Worm (Caenorhabditis elegans) whole organism, young adult: Measurements from ENCODE around the gene lgc-33.
A peak's percentile ranks its signal among the peaks of the same experiment; 100 is the strongest.

Source experiments
- B0035.1 ChIP-seq: sonication (generic microtip); optimal IDR thresholded peaks from 2 replicates; lab custom pipeline; 2016; ENCODE audit warnings: missing genetic modification characterization, mild to moderate bottlenecking, missing compliant biosample characterization, missing genotype, missing genetic modification reagents
- B0261.1 ChIP-seq: sonication (generic microtip); optimal IDR thresholded peaks from 2 replicates; lab custom pipeline; 2016; ENCODE audit warnings: mild to moderate bottlenecking, missing genetic modification characterization, moderate library complexity, missing compliant biosample characterization
- B0336.3 ChIP-seq: fragments of 200-800 bp; sonication (Bioruptor generic); IDR thresholded peaks from 2 replicates; pipeline ENCODE4 v1.3.6; 2022; ENCODE audit warnings: missing genetic modification characterization, missing compliant biosample characterization
- F22D6.2 ChIP-seq: sonication (generic microtip); optimal IDR thresholded peaks from 2 replicates; lab custom pipeline; 2016; ENCODE audit warnings: mild to moderate bottlenecking, missing genetic modification characterization, missing compliant biosample characterization
- F33H1.4 ChIP-seq: fragments of 200-800 bp; sonication (Bioruptor generic); IDR thresholded peaks from 2 replicates; pipeline ENCODE4 v1.3.6; 2022; ENCODE audit warnings: missing genetic modification reagents, missing genetic modification characterization, missing compliant biosample characterization
- F52B5.7 ChIP-seq: sonication (generic microtip); optimal IDR thresholded peaks from 2 replicates; lab custom pipeline; 2016; ENCODE audit warnings: mild to moderate bottlenecking, missing genetic modification characterization, missing compliant biosample characterization
- Y56A3A.18 ChIP-seq: fragments of 200-800 bp; sonication (Bioruptor generic); IDR thresholded peaks from 2 replicates; pipeline ENCODE4 v1.3.6; 2022; ENCODE audit warnings: missing genetic modification reagents, missing genetic modification characterization, missing compliant biosample characterization
- Y79H2A.3 ChIP-seq: fragments of 200-800 bp; sonication (Bioruptor generic); conservative IDR thresholded peaks from 2 replicates; pipeline ENCODE4 v1.3.6; 2022; ENCODE audit warnings: missing genetic modification reagents, missing genetic modification characterization, missing compliant biosample characterization
- Y95B8A.8 ChIP-seq: fragments of 200-800 bp; sonication (Bioruptor generic); IDR thresholded peaks from 2 replicates; pipeline ENCODE4 v1.3.6; 2022; ENCODE audit warnings: missing genetic modification reagents, missing genetic modification characterization, missing compliant biosample characterization
- akir-1 ChIP-seq: fragments of 200-800 bp; sonication (Bioruptor generic); optimal IDR thresholded peaks from 2 replicates; lab custom pipeline; 2018; ENCODE audit warnings: mild to moderate bottlenecking, missing genetic modification characterization, moderate library complexity, missing compliant biosample characterization
- athp-1 ChIP-seq: sonication (generic microtip); optimal IDR thresholded peaks from 2 replicates; lab custom pipeline; 2017; ENCODE audit warnings: mild to moderate bottlenecking, missing genetic modification characterization, missing compliant biosample characterization
- attf-3 ChIP-seq: fragments of 200-800 bp; sonication (Bioruptor generic); conservative IDR thresholded peaks from 2 replicates; pipeline ENCODE4 v1.3.6; 2022; ENCODE audit warnings: missing genetic modification reagents, missing genetic modification characterization, missing compliant biosample characterization
- bed-2 ChIP-seq: fragments of 200-800 bp; sonication (Bioruptor generic); IDR thresholded peaks from 2 replicates; pipeline ENCODE4 v1.3.6; 2022; ENCODE audit warnings: missing genetic modification reagents, missing genetic modification characterization, missing compliant biosample characterization
- ccch-3 ChIP-seq: fragments of 200-800 bp; sonication (Bioruptor generic); optimal IDR thresholded peaks from 2 replicates; lab custom pipeline; 2018; ENCODE audit warnings: mild to moderate bottlenecking, missing genetic modification characterization, missing compliant biosample characterization
- cebp-2 ChIP-seq: fragments of 200-800 bp; sonication (Bioruptor generic); IDR thresholded peaks from 2 replicates; pipeline ENCODE4 v1.3.6; 2022; ENCODE audit warnings: missing genetic modification characterization, missing compliant biosample characterization
- ceh-79 ChIP-seq: sonication (generic microtip); optimal IDR thresholded peaks from 2 replicates; lab custom pipeline; 2017; ENCODE audit warnings: mild to moderate bottlenecking, missing genetic modification characterization, missing compliant biosample characterization
- ceh-91 ChIP-seq: fragments of 200-800 bp; sonication (Bioruptor generic); IDR thresholded peaks from 2 replicates; pipeline ENCODE4 v1.3.6; 2022; ENCODE audit warnings: missing genetic modification reagents, missing genetic modification characterization, missing compliant biosample characterization
- die-1 ChIP-seq: sonication (generic microtip); optimal IDR thresholded peaks from 2 replicates; lab custom pipeline; 2016; ENCODE audit warnings: missing genotype, mild to moderate bottlenecking, missing genetic modification characterization, missing compliant biosample characterization
- dpl-1 ChIP-seq: fragments of 150-350 bp; optimal IDR thresholded peaks from 2 replicates; lab custom pipeline; 2014; ENCODE audit warnings: missing biosample characterization, missing genetic modification reagents, missing genetic modification characterization
- gei-17 ChIP-seq: fragments of 200-800 bp; sonication (Bioruptor generic); optimal IDR thresholded peaks from 2 replicates; lab custom pipeline; 2018; ENCODE audit warnings: mild to moderate bottlenecking, missing genetic modification characterization, missing compliant biosample characterization
- him-1 ChIP-seq: sonication (generic microtip); optimal IDR thresholded peaks from 2 replicates; lab custom pipeline; 2016; ENCODE audit warnings: missing genotype, missing genetic modification reagents, missing genetic modification characterization, missing compliant biosample characterization
- hlh-12 ChIP-seq: sonication (generic microtip); optimal IDR thresholded peaks from 2 replicates; lab custom pipeline; 2016; ENCODE audit warnings: missing genetic modification characterization, missing compliant biosample characterization
- hmg-20 ChIP-seq: fragments of 200-800 bp; sonication (Bioruptor generic); IDR thresholded peaks from 2 replicates; pipeline ENCODE4 v1.3.6; 2022; ENCODE audit warnings: missing genetic modification reagents, missing genetic modification characterization, missing compliant biosample characterization
- lag-1 ChIP-seq: fragments of 200-800 bp; sonication (Bioruptor generic); IDR thresholded peaks from 2 replicates; pipeline ENCODE4 v1.3.6; 2022; ENCODE audit warnings: missing genetic modification reagents, missing genetic modification characterization, missing compliant biosample characterization
- let-526 ChIP-seq: fragments of 200-800 bp; sonication (Bioruptor generic); IDR thresholded peaks from 2 replicates; pipeline ENCODE4 v1.3.6; 2022; ENCODE audit warnings: missing genetic modification reagents, missing genetic modification characterization, missing compliant biosample characterization
- lin-54 ChIP-seq: fragments of 200-800 bp; sonication (Bioruptor generic); optimal IDR thresholded peaks from 2 replicates; lab custom pipeline; 2018; ENCODE audit warnings: mild to moderate bottlenecking, missing genetic modification characterization, missing compliant biosample characterization
- lir-1 ChIP-seq: fragments of 200-800 bp; sonication (Bioruptor generic); conservative IDR thresholded peaks from 2 replicates; pipeline ENCODE4 v1.3.6; 2022; ENCODE audit warnings: missing genetic modification reagents, missing genetic modification characterization, missing compliant biosample characterization
- madf-10 ChIP-seq: sonication (generic microtip); optimal IDR thresholded peaks from 2 replicates; lab custom pipeline; 2016; ENCODE audit warnings: mild to moderate bottlenecking, missing genetic modification characterization, missing compliant biosample characterization
- mes-4 ChIP-seq: sonication (generic microtip); optimal IDR thresholded peaks from 2 replicates; lab custom pipeline; 2016; ENCODE audit warnings: missing genotype, missing genetic modification characterization, missing compliant biosample characterization
- mxl-1 ChIP-seq: sonication (generic microtip); optimal IDR thresholded peaks from 2 replicates; lab custom pipeline; 2016; ENCODE audit warnings: missing genetic modification characterization, missing compliant biosample characterization
- nfya-1 ChIP-seq: sonication (generic microtip); optimal IDR thresholded peaks from 2 replicates; lab custom pipeline; 2017; ENCODE audit warnings: antibody characterized with exemption, missing compliant biosample characterization, missing genetic modification characterization, borderline replicate concordance; ENCODE audit not compliant: insufficient read depth
- nhr-179 ChIP-seq: sonication (generic microtip); optimal IDR thresholded peaks from 2 replicates; lab custom pipeline; 2016; ENCODE audit warnings: mild to moderate bottlenecking, missing genetic modification characterization, missing compliant biosample characterization
- nhr-90 ChIP-seq: sonication (generic microtip); optimal IDR thresholded peaks from 2 replicates; lab custom pipeline; 2016; ENCODE audit warnings: missing genotype, mild to moderate bottlenecking, missing genetic modification characterization, missing compliant biosample characterization
- rec-8 ChIP-seq, 2 experiments: sonication (generic microtip); optimal IDR thresholded peaks; 2 replicates each; lab custom pipeline; 2016; ENCODE audit warnings: mild to moderate bottlenecking in 2 of 2, missing genetic modification characterization in 2 of 2, missing genetic modification reagents in 2 of 2, missing genotype in 2 of 2, missing biosample characterization in 1 of 2, missing compliant biosample characterization in 1 of 2, moderate library complexity in 1 of 2
- sdz-38 ChIP-seq: sonication (generic microtip); optimal IDR thresholded peaks from 2 replicates; lab custom pipeline; 2016; ENCODE audit warnings: missing genotype, missing genetic modification characterization, missing compliant biosample characterization
- snpc-3.4 ChIP-seq: sonication (generic microtip); optimal IDR thresholded peaks from 2 replicates; lab custom pipeline; 2017; ENCODE audit warnings: missing genetic modification characterization, mild to moderate bottlenecking, missing compliant biosample characterization, antibody characterized with exemption, moderate library complexity, missing genotype, missing genetic modification reagents
- snpc-4 ChIP-seq, 5 experiments: fragments of 150-350 bp in 1 of 5; sonication (generic microtip) in 4 of 5; optimal IDR thresholded peaks; 2 replicates each; lab custom pipeline; 2014 to 2018; ENCODE audit warnings: missing genetic modification characterization in 5 of 5, missing biosample characterization in 3 of 5, antibody characterized with exemption in 2 of 5, mild to moderate bottlenecking in 2 of 5, missing compliant biosample characterization in 2 of 5, missing genotype in 2 of 5, moderate library complexity in 2 of 5, missing genetic modification reagents in 1 of 5
- somi-1 ChIP-seq: fragments of 200-800 bp; sonication (Bioruptor generic); optimal IDR thresholded peaks from 2 replicates; lab custom pipeline; 2018; ENCODE audit warnings: mild to moderate bottlenecking, missing genetic modification characterization, missing compliant biosample characterization
- sptf-2 ChIP-seq: fragments of 200-800 bp; sonication (Bioruptor generic); optimal IDR thresholded peaks from 2 replicates; lab custom pipeline; 2018; ENCODE audit warnings: mild to moderate bottlenecking, missing genetic modification characterization, missing compliant biosample characterization
- tbp1 ChIP-seq: fragments of 200-800 bp; sonication (Bioruptor generic); optimal IDR thresholded peaks from 2 replicates; lab custom pipeline; 2018; ENCODE audit warnings: mild to moderate bottlenecking, missing genetic modification characterization, missing compliant biosample characterization
- tbx-9 ChIP-seq: sonication (generic microtip); optimal IDR thresholded peaks from 2 replicates; lab custom pipeline; 2016; ENCODE audit warnings: borderline replicate concordance, missing genetic modification characterization, inconsistent platforms, missing compliant biosample characterization
- unc-130 ChIP-seq: sonication (generic microtip); optimal IDR thresholded peaks from 2 replicates; lab custom pipeline; 2016; ENCODE audit warnings: missing genetic modification reagents, missing genetic modification characterization, missing compliant biosample characterization
- unc-62 ChIP-seq: fragments of 150-350 bp; optimal IDR thresholded peaks from 2 replicates; lab custom pipeline; 2014; ENCODE audit warnings: missing biosample characterization, missing genetic modification reagents, missing genetic modification characterization
- xnd-1 ChIP-seq: sonication (generic microtip); optimal IDR thresholded peaks from 2 replicates; lab custom pipeline; 2016; ENCODE audit warnings: missing genotype, missing genetic modification reagents, missing genetic modification characterization, missing compliant biosample characterization
- zim-3 ChIP-seq: sonication (generic microtip); optimal IDR thresholded peaks from 2 replicates; lab custom pipeline; 2017; ENCODE audit warnings: mild to moderate bottlenecking, missing genetic modification characterization, moderate library complexity, missing compliant biosample characterization
- ztf-18 ChIP-seq: sonication (generic microtip); optimal IDR thresholded peaks from 2 replicates; lab custom pipeline; 2016; ENCODE audit warnings: missing genotype, mild to moderate bottlenecking, missing genetic modification characterization, missing compliant biosample characterization
- ztf-25 ChIP-seq: fragments of 200-800 bp; sonication (Bioruptor generic); IDR thresholded peaks from 2 replicates; pipeline ENCODE4 v1.3.6; 2022; ENCODE audit warnings: missing genetic modification reagents, missing genetic modification characterization, missing compliant biosample characterization
- ztf-28 ChIP-seq: fragments of 200-800 bp; sonication (Bioruptor generic); IDR thresholded peaks from 2 replicates; pipeline ENCODE4 v1.3.6; 2022; ENCODE audit warnings: missing genetic modification reagents, missing genetic modification characterization, missing compliant biosample characterization
- ztf-6 ChIP-seq: fragments of 200-800 bp; sonication (Bioruptor generic); IDR thresholded peaks from 2 replicates; pipeline ENCODE4 v1.3.6; 2022; ENCODE audit warnings: missing genetic modification reagents, missing genetic modification characterization, missing compliant biosample characterization

The lgc-33 gene

DNA sequence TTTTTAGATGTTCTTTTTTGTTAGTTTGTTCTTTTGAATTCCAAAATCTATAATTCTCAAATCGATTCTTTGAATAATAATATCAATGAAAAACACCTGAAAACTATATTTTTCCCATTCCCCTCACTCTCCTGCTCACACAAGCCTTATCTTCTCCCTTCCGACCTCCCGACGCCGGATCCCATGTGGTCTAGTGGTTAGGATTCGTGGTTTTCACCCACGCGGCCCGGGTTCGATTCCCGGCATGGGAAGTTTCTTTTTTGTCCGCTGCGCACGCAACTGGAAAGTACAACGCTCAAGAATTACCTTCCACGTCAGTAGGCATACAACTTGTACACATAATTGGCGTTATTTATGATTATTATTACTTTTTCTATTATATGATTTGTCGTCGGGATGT is 2.7 kb upstream of the lgc-33 start (continued):
- TF ChIP-seq akir-1, result no peak
- TF ChIP-seq B0261.1, result peak; percentile 75
- no peak for TF ChIP-seq sptf-2
- TF ChIP-seq ztf-18 (tag; lab: Kevin White, UChicago), result peak; percentile 30
- TF ChIP-seq lir-1 (GFP tag; lab: Robert Waterston, UW), result no peak
- peak; percentile 57; the same call in 1 of the 2 replicates for TF ChIP-seq attf-3
- TF ChIP-seq tbp1 (GFP tag; lab: Kevin White, UChicago), result peak; percentile 94
- TF ChIP-seq rec-8 (tag; optimal IDR thresholded peaks at IDR 0.05; lab: Kevin White, UChicago), result no peak
- TF ChIP-seq cebp-2 (GFP tag; lab: Robert Waterston, UW), result no peak
- TF ChIP-seq snpc-4 (GFP tag; optimal IDR thresholded peaks at IDR 0.05; lab: Kevin White, UChicago), result no peak
- peak; percentile 6 to 84 (median 60) for TF ChIP-seq snpc-4 (tag; optimal IDR thresholded peaks at IDR 0.05; lab: Kevin White, UChicago)
- TF ChIP-seq B0035.1, result no peak
- TF ChIP-seq unc-130 (GFP tag; lab: Kevin White, UChicago), result peak; percentile 28
- TF ChIP-seq him-1 (tag; lab: Kevin White, UChicago), result peak; percentile 67
- TF ChIP-seq ztf-28, result 0 out of 2 replicates have a peak, but pooled peaks have one; percentile 26
- no peak for TF ChIP-seq gei-17 (GFP tag; lab: Kevin White, UChicago)
- peak; percentile 52 for TF ChIP-seq nhr-90 (tag; lab: Kevin White, UChicago)
- TF ChIP-seq hmg-20 (GFP tag; lab: Robert Waterston, UW), result peak; percentile 53; the same call in 1 of the 2 replicates
- peak; percentile 5 for TF ChIP-seq mxl-1 (tag; lab: Kevin White, UChicago)
- TF ChIP-seq Y95B8A.8 (GFP tag; lab: Robert Waterston, UW), result no peak
- TF ChIP-seq ccch-3 (GFP tag; lab: Kevin White, UChicago), result no peak
- no peak for TF ChIP-seq bed-2 (GFP tag; lab: Robert Waterston, UW)
- no peak for TF ChIP-seq F33H1.4 (GFP tag; lab: Robert Waterston, UW)
- peak; percentile 72 for TF ChIP-seq die-1 (tag; lab: Kevin White, UChicago)
- TF ChIP-seq xnd-1, result no peak
- TF ChIP-seq Y56A3A.18 (GFP tag; lab: Robert Waterston, UW), result peak; percentile 32; the same call in 1 of the 2 replicates
- peak; percentile 21 for TF ChIP-seq snpc-3.4 (tag; lab: Kevin White, UChicago)
- TF ChIP-seq lin-54 (GFP tag; lab: Kevin White, UChicago), result peak; percentile 28
- peak; percentile 38; the same call in 1 of the 2 replicates for TF ChIP-seq B0336.3 (GFP tag; lab: Robert Waterston, UW)
- no peak for TF ChIP-seq F52B5.7 (tag; lab: Kevin White, UChicago)
- no peak for TF ChIP-seq nhr-179 (tag; lab: Kevin White, UChicago)
- TF ChIP-seq lag-1 (GFP tag; lab: Robert Waterston, UW), result no peak
- no peak for TF ChIP-seq nfya-1
- TF ChIP-seq athp-1 (tag; lab: Kevin White, UChicago), result no peak
- 0 out of 2 replicates have a peak, but pooled peaks have one; percentile 21 for TF ChIP-seq ztf-25
- no peak for TF ChIP-seq ceh-79
- no peak for TF ChIP-seq tbx-9
- TF ChIP-seq dpl-1 (GFP tag; lab: Kevin White, UChicago), result peak; percentile 38
- TF ChIP-seq zim-3 (tag; lab: Kevin White, UChicago), result no peak
- TF ChIP-seq F22D6.2 (tag; lab: Kevin White, UChicago), result no peak
- TF ChIP-seq sdz-38, result no peak
- TF ChIP-seq Y79H2A.3 (GFP tag; lab: Robert Waterston, UW), result no peak
- no peak for TF ChIP-seq mes-4 (tag; lab: Kevin White, UChicago)
- TF ChIP-seq ceh-91, result no peak
- no peak for TF ChIP-seq unc-62 (GFP tag; lab: Kevin White, UChicago)
- TF ChIP-seq let-526, result no peak
- no peak for TF ChIP-seq somi-1 (GFP tag; lab: Kevin White, UChicago)
- TF ChIP-seq madf-10 (tag; lab: Kevin White, UChicago), result no peak
- TF ChIP-seq hlh-12 (tag; lab: Kevin White, UChicago), result no peak
- no peak for TF ChIP-seq ztf-6 (GFP tag; lab: Robert Waterston, UW)
